Fruit fly (Drosophila melanogaster) whole organism, pupa: Measurements from ENCODE around the gene CG13114.

Experiments used
- CG10348 ChIP-seq: fragments of 200-800 bp; sonication (Bioruptor generic); IDR thresholded peaks from 2 replicates; pipeline ENCODE4 v1.3.6; 2022; ENCODE audit warnings: missing biosample characterization, missing genetic modification characterization
- CG12605 ChIP-seq: fragments of 200-800 bp; sonication (Bioruptor generic); IDR thresholded peaks from 2 replicates; pipeline ENCODE4 v1.3.6; 2022; ENCODE audit warnings: missing biosample characterization, missing genetic modification characterization
- CG13204 ChIP-seq: fragments of 200-800 bp; sonication (Bioruptor generic); optimal IDR thresholded peaks from 2 replicates; lab custom pipeline; 2018; ENCODE audit warnings: missing biosample characterization, mild to moderate bottlenecking, missing genetic modification characterization, moderate library complexity
- CG14655 ChIP-seq: fragments of 200-800 bp; sonication (Bioruptor generic); optimal IDR thresholded peaks from 3 replicates; lab custom pipeline; 2017; ENCODE audit warnings: mild to moderate bottlenecking, missing biosample characterization, missing genetic modification reagents, missing genetic modification characterization
- CG15710 ChIP-seq: fragments of 200-800 bp; sonication (Bioruptor generic); optimal IDR thresholded peaks from 2 replicates; lab custom pipeline; 2018; ENCODE audit warnings: missing biosample characterization, mild to moderate bottlenecking, missing genetic modification characterization, moderate library complexity
- CG17806 ChIP-seq: fragments of 200-800 bp; sonication (Bioruptor generic); optimal IDR thresholded peaks from 2 replicates; lab custom pipeline; 2018; ENCODE audit warnings: missing biosample characterization, mild to moderate bottlenecking, missing genetic modification characterization, moderate library complexity
- CG32121 ChIP-seq: fragments of 200-800 bp; sonication (Bioruptor generic); IDR thresholded peaks from 2 replicates; pipeline ENCODE4 v1.3.6; 2022; ENCODE audit warnings: missing biosample characterization, missing genetic modification characterization
- CG34367 ChIP-seq: fragments of 200-800 bp; sonication (Bioruptor generic); optimal IDR thresholded peaks from 2 replicates; lab custom pipeline; 2018; ENCODE audit warnings: missing biosample characterization, mild to moderate bottlenecking, missing genetic modification characterization
- CG4496 ChIP-seq: fragments of 200-800 bp; sonication (Bioruptor generic); IDR thresholded peaks from 3 replicates; pipeline ENCODE4 v1.3.6; 2022; ENCODE audit warnings: missing biosample characterization, missing genetic modification characterization
- CG8159 ChIP-seq: fragments of 200-800 bp; sonication (Bioruptor generic); optimal IDR thresholded peaks from 3 replicates; lab custom pipeline; 2018; ENCODE audit warnings: missing biosample characterization, mild to moderate bottlenecking, missing genetic modification characterization, moderate library complexity
- CG8301 ChIP-seq: fragments of 200-800 bp; sonication (Bioruptor generic); optimal IDR thresholded peaks from 2 replicates; lab custom pipeline; 2018; ENCODE audit warnings: missing biosample characterization, mild to moderate bottlenecking, missing genetic modification characterization
- CG9948 ChIP-seq: fragments of 200-800 bp; sonication (Bioruptor generic); optimal IDR thresholded peaks from 2 replicates; lab custom pipeline; 2018; ENCODE audit warnings: missing biosample characterization, mild to moderate bottlenecking, missing genetic modification characterization, moderate library complexity
- D1 ChIP-seq: fragments of 200-800 bp; sonication (Bioruptor generic); optimal IDR thresholded peaks from 2 replicates; lab custom pipeline; 2018; ENCODE audit warnings: missing biosample characterization, mild to moderate bottlenecking, missing genetic modification characterization, moderate library complexity
- EcR ChIP-seq: fragments of 200-800 bp; sonication (Bioruptor generic); optimal IDR thresholded peaks from 3 replicates; lab custom pipeline; 2019; ENCODE audit warnings: missing biosample characterization, missing genetic modification characterization, mild to moderate bottlenecking, moderate library complexity, missing genetic modification reagents
- Ets98B ChIP-seq: fragments of 200-800 bp; sonication (Bioruptor generic); IDR thresholded peaks from 2 replicates; pipeline ENCODE4 v1.3.6; 2022; ENCODE audit warnings: missing biosample characterization, missing genetic modification characterization
- Pif1A ChIP-seq: fragments of 200-800 bp; sonication (Bioruptor generic); optimal IDR thresholded peaks from 3 replicates; lab custom pipeline; 2016; ENCODE audit warnings: missing biosample characterization, missing genetic modification characterization
- Pif1B ChIP-seq: fragments of 200-800 bp; sonication (Bioruptor generic); optimal IDR thresholded peaks from 3 replicates; lab custom pipeline; 2016; ENCODE audit warnings: missing biosample characterization, missing genetic modification characterization
- Snoo ChIP-seq: fragments of 200-800 bp; sonication (Bioruptor generic); optimal IDR thresholded peaks from 3 replicates; lab custom pipeline; 2017; ENCODE audit warnings: missing biosample characterization, mild to moderate bottlenecking, missing genetic modification characterization, inconsistent platforms
- fd96Ca ChIP-seq: fragments of 200-800 bp; sonication (Bioruptor generic); IDR thresholded peaks from 3 replicates; pipeline ENCODE4 v1.3.6; 2022; ENCODE audit warnings: missing biosample characterization, missing genetic modification characterization
- gl ChIP-seq: fragments of 200-800 bp; sonication (Bioruptor generic); optimal IDR thresholded peaks from 2 replicates; lab custom pipeline; 2018; ENCODE audit warnings: missing biosample characterization, mild to moderate bottlenecking, missing genetic modification characterization
- rn ChIP-seq: fragments of 200-800 bp; sonication (Bioruptor generic); IDR thresholded peaks from 2 replicates; pipeline ENCODE4 v1.3.6; 2022; ENCODE audit warnings: missing biosample characterization, missing genetic modification characterization

Gene CG13114

DNA sequence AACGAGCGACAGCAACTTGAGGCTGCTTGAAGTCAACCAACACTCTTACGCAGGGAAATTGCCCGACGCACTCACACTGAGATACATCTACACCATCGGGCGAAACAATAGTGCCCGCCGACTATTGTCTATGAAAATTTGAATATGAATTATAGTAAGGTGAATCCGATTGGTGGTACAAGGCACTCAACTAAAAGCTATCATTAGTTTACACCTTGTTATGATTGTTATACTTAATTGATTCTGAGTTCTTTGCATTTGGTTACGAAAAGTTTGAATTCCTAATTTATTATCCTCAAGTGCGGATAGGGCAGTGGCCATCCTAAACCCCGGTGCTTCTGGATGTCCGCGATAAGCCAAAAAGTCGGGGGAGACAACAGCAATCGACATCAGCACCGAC is 17.1 kb downstream of the CG13114 start:
- TF ChIP-seq CG8159: peak; percentile 8
- TF ChIP-seq EcR: no peak

DNA sequence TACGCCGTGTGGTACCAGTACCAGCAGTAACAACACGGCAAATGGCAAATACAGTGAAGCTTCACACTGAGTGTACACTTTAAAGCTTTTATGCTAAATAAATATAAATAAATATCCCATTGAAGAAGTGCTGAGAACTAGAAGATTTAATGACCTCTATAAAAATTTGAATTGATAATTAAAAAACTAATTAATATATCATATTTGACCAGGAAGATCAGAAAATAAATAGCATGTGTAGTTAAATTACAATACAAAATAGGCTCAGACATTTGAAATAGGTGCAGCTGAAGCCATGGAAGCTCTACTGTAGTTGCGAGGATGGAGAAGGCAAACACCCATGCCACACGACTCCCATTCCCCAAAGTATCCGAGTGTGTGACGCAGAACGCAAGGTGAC is 18.9 kb downstream of the CG13114 start:
- TF ChIP-seq CG8159: peak; percentile 41
- peak; percentile 85 for TF ChIP-seq CG14655 (GFP tag; lab: Kevin White, UChicago)
- peak; percentile 48 for TF ChIP-seq CG9948 (tag; lab: Kevin White, UChicago)
- peak; percentile 30; the same call in 1 of the 2 replicates for TF ChIP-seq CG10348
- TF ChIP-seq gl (tag; lab: Kevin White, UChicago): no peak
- TF ChIP-seq CG15710 (tag; lab: Kevin White, UChicago): peak; percentile 44
- TF ChIP-seq rn (GFP tag; lab: Robert Waterston, UW): no peak
- peak; percentile 40 for TF ChIP-seq Pif1A (GFP tag; lab: Kevin White, UChicago)
- peak; percentile 76 for TF ChIP-seq CG8301
- no peak for TF ChIP-seq D1 (tag; lab: Kevin White, UChicago)
- TF ChIP-seq Ets98B (GFP tag; lab: Robert Waterston, UW): peak; percentile 55
- TF ChIP-seq Pif1B (GFP tag; lab: Kevin White, UChicago): no peak
- peak; percentile 70 for TF ChIP-seq CG32121 (GFP tag; lab: Robert Waterston, UW)
- TF ChIP-seq CG13204: no peak
- TF ChIP-seq CG4496 (GFP tag; lab: Robert Waterston, UW): peak; percentile 60; the same call in 2 of the 3 replicates
- no peak for TF ChIP-seq CG34367 (tag; lab: Kevin White, UChicago)
- no peak for TF ChIP-seq CG12605 (GFP tag; lab: Robert Waterston, UW)
- no peak for TF ChIP-seq EcR
- TF ChIP-seq CG17806: no peak
- TF ChIP-seq Snoo (tag; lab: Kevin White, UChicago): no peak
- peak; percentile 53; the same call in 1 of the 3 replicates for TF ChIP-seq fd96Ca

DNA sequence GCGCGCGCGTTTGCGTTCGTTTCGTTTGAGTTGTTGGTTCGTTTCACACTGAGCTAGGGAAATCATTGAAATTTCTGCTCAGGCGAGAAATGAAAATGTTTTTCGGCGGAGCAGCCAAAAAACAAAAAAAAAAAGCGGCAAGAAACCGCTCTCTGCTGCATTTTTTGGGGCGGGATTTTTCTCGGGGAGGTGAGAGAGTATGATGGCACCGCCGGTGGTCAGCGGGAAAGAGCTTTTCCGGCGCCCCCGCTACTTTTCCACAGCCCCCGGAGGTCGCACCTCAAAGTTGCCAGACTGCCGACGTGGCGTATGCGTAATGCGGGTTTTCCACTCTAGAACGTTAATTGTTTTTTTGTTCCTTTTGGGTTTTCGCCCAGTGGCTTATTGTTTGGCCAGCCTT is 19.8 kb downstream of the CG13114 start, which contains the start of gene CG46468:
CG46468 (minus strand) TSS at position 52 of the 400 bp plus-strand sequence.
- TF ChIP-seq CG8159: no peak
- TF ChIP-seq CG10348: no peak
- no peak for TF ChIP-seq CG8301
- TF ChIP-seq CG9948 (tag; lab: Kevin White, UChicago): no peak
- no peak for TF ChIP-seq Pif1A (GFP tag; lab: Kevin White, UChicago)
- TF ChIP-seq fd96Ca: peak; percentile 17; the same call in 1 of the 3 replicates
- TF ChIP-seq CG4496 (GFP tag; lab: Robert Waterston, UW): no peak
- no peak for TF ChIP-seq rn (GFP tag; lab: Robert Waterston, UW)
- TF ChIP-seq EcR: no peak
- no peak for TF ChIP-seq CG14655 (GFP tag; lab: Kevin White, UChicago)
- TF ChIP-seq gl (tag; lab: Kevin White, UChicago): no peak
- peak; percentile 40; the same call in 1 of the 2 replicates for TF ChIP-seq Ets98B (GFP tag; lab: Robert Waterston, UW)
- no peak for TF ChIP-seq CG13204
- TF ChIP-seq Pif1B (GFP tag; lab: Kevin White, UChicago): no peak
- TF ChIP-seq CG34367 (tag; lab: Kevin White, UChicago): no peak
- TF ChIP-seq Snoo (tag; lab: Kevin White, UChicago): no peak
- no peak for TF ChIP-seq CG12605 (GFP tag; lab: Robert Waterston, UW)
- TF ChIP-seq D1 (tag; lab: Kevin White, UChicago): no peak
- peak; percentile 52 for TF ChIP-seq CG32121 (GFP tag; lab: Robert Waterston, UW)
- TF ChIP-seq CG17806: no peak

DNA sequence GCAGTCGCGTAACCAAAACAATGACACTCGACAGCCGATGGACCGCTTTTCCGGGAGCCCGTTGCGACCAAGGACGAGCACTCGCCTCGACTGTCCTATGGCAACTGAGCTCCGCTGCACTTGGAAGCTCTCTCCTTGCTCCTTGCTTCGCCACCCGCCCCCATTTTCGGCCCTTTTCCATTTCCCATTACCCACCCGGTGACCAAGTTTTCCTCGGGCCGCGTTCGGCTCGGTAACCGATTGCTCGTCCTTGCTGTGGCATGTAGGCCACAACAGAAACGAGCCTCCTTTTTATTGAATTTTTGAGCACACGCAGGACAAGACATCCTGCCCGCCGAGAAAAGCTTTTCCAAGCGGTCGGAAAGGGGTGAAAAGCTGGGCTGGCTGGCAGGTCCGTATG is 21.0 kb downstream of the CG13114 start, which contains the start of gene jp:
jp (minus strand) TSS at position 95 of the 400 bp plus-strand sequence.
- TF ChIP-seq CG13204: peak; percentile 24
- no peak for TF ChIP-seq fd96Ca
- TF ChIP-seq D1 (tag; lab: Kevin White, UChicago): no peak

DNA sequence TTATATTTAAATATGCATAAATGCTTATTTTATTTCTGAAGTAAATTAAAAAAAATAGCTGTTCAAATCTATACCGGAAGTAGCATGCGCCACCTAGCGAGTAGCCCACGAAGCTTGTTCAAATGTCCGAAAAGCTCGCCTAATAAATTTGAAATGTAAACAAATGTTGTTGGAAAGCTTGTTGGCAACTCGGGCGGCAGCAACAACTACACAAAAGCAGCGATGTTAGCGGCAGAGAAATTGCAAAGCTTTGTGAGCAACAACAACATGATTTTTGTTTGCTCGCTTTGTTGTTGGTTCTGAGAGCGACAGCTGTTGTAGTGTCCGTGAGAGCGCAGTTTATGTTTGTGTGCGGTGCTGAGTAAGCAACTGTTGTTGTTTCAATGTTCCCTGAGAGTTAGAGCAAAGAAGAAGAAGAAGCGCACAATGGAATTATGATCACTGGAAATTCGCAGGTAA is 21.8 kb downstream of the CG13114 start:
- TF ChIP-seq gl (tag; lab: Kevin White, UChicago) (peak; percentile 58), CG10348 (no peak), CG9948 (tag; lab: Kevin White, UChicago) (peak; percentile 19), fd96Ca (peak; percentile 88), Ets98B (GFP tag; lab: Robert Waterston, UW) (peak; percentile 92), CG14655 (GFP tag; lab: Kevin White, UChicago) (peak; percentile 71), CG13204 (peak; percentile 57), CG34367 (tag; lab: Kevin White, UChicago) (peak; percentile 63), CG17806 (peak; percentile 30), Pif1A (GFP tag; lab: Kevin White, UChicago) (peak; percentile 89), Pif1B (GFP tag; lab: Kevin White, UChicago) (peak; percentile 82), CG15710 (tag; lab: Kevin White, UChicago) (peak; percentile 35), D1 (tag; lab: Kevin White, UChicago) (peak; percentile 36), CG32121 (GFP tag; lab: Robert Waterston, UW) (peak; percentile 82), rn (GFP tag; lab: Robert Waterston, UW) (no peak; the same call in 1 of the 2 replicates), CG12605 (GFP tag; lab: Robert Waterston, UW) (peak; percentile 88), EcR (no peak), CG8301 (peak; percentile 57), CG8159 (peak; percentile 36), CG4496 (GFP tag; lab: Robert Waterston, UW) (peak; percentile 97), Snoo (tag; lab: Kevin White, UChicago) (peak; percentile 90)
- TF ChIP-seq, all 21 proteins: peak for 18
